Fruit fly (Drosophila melanogaster) whole organism, embryonic: ENCODE data around the gene mRpS26.

ENCODE experiments used
- CG10209 ChIP-seq: fragments of 200-800 bp; sonication (Bioruptor generic); optimal IDR thresholded peaks from 3 replicates; lab custom pipeline; 2017; ENCODE audit warnings: missing biosample characterization, mild to moderate bottlenecking, missing genetic modification characterization, missing genetic modification reagents
- CG10979 ChIP-seq: fragments of 200-800 bp; sonication (Bioruptor generic); optimal IDR thresholded peaks from 2 replicates; lab custom pipeline; 2018; ENCODE audit warnings: missing biosample characterization, mild to moderate bottlenecking, missing genetic modification characterization, moderate library complexity
- CG11456 ChIP-seq: fragments of 200-800 bp; sonication (Bioruptor generic); IDR thresholded peaks from 3 replicates; pipeline ENCODE4 v1.3.6; 2022; ENCODE audit warnings: missing biosample characterization, missing genetic modification characterization
- CG12219 ChIP-seq: fragments of 200-800 bp; sonication (Bioruptor generic); optimal IDR thresholded peaks from 3 replicates; lab custom pipeline; 2018; ENCODE audit warnings: missing biosample characterization, mild to moderate bottlenecking, missing genetic modification characterization
- CG12391 ChIP-seq: fragments of 200-800 bp; sonication (Bioruptor generic); optimal IDR thresholded peaks from 3 replicates; lab custom pipeline; 2018; ENCODE audit warnings: missing biosample characterization, mild to moderate bottlenecking, missing genetic modification characterization, moderate library complexity
- CG12744 ChIP-seq: fragments of 200-800 bp; sonication (Bioruptor generic); optimal IDR thresholded peaks from 2 replicates; lab custom pipeline; 2016; ENCODE audit warnings: missing biosample characterization, missing genetic modification characterization
- CG13424 ChIP-seq: fragments of 200-800 bp; sonication (Bioruptor generic); optimal IDR thresholded peaks from 2 replicates; lab custom pipeline; 2019; ENCODE audit warnings: missing biosample characterization, mild to moderate bottlenecking, missing genetic modification characterization, moderate library complexity
- CG14050 ChIP-seq: fragments of 200-800 bp; sonication (Bioruptor generic); IDR thresholded peaks from 3 replicates; pipeline ENCODE4 v1.3.6; 2022; ENCODE audit warnings: missing biosample characterization, missing genetic modification characterization
- CG17612 ChIP-seq: fragments of 200-800 bp; sonication (Bioruptor generic); IDR thresholded peaks from 2 replicates; pipeline ENCODE4 v1.3.6; 2022; ENCODE audit warnings: missing biosample characterization, missing genetic modification characterization
- CG32767 ChIP-seq: fragments of 200-800 bp; sonication (Bioruptor generic); IDR thresholded peaks from 2 replicates; pipeline ENCODE4 v1.3.6; 2022; ENCODE audit warnings: missing biosample characterization, missing genetic modification characterization
- CG4707 ChIP-seq: fragments of 200-800 bp; sonication (Bioruptor generic); optimal IDR thresholded peaks from 2 replicates; lab custom pipeline; 2018; ENCODE audit warnings: missing biosample characterization, mild to moderate bottlenecking, missing genetic modification characterization, moderate library complexity
- CG4730 ChIP-seq: fragments of 200-800 bp; sonication (Bioruptor generic); IDR thresholded peaks from 2 replicates; pipeline ENCODE4 v1.3.6; 2022; ENCODE audit warnings: missing biosample characterization, missing genetic modification characterization
- CG6175 ChIP-seq: fragments of 200-800 bp; sonication (Bioruptor generic); IDR thresholded peaks from 3 replicates; pipeline ENCODE4 v1.3.6; 2022; ENCODE audit warnings: missing biosample characterization, missing genetic modification characterization
- CG6854 ChIP-seq: fragments of 200-800 bp; sonication (Bioruptor generic); optimal IDR thresholded peaks from 3 replicates; lab custom pipeline; 2017; ENCODE audit warnings: missing biosample characterization, mild to moderate bottlenecking, missing genetic modification characterization
- CG7357 ChIP-seq: fragments of 200-800 bp; sonication (Bioruptor generic); IDR thresholded peaks from 3 replicates; pipeline ENCODE4 v1.3.6; 2022; ENCODE audit warnings: missing biosample characterization, missing genetic modification characterization
- Dad ChIP-seq: fragments of 200-800 bp; sonication (Bioruptor generic); optimal IDR thresholded peaks from 3 replicates; lab custom pipeline; 2016; ENCODE audit warnings: missing biosample characterization, missing genetic modification characterization
- Deaf1 ChIP-seq: fragments of 200-800 bp; optimal IDR thresholded peaks from 3 replicates; lab custom pipeline; 2019; ENCODE audit warnings: missing biosample characterization, mild to moderate bottlenecking, missing genetic modification characterization, moderate library complexity
- Drgx ChIP-seq: fragments of 200-800 bp; sonication (Bioruptor generic); IDR thresholded peaks from 2 replicates; pipeline ENCODE4 v1.3.6; 2022; ENCODE audit warnings: missing biosample characterization, missing genetic modification characterization
- Ets65A ChIP-seq: fragments of 200-800 bp; sonication (Bioruptor generic); peaks from one replicate; lab custom pipeline; 2016; ENCODE audit warnings: missing biosample characterization, missing genetic modification characterization
- Hey ChIP-seq: fragments of 200-800 bp; sonication (Bioruptor generic); optimal IDR thresholded peaks from 3 replicates; lab custom pipeline; 2018; ENCODE audit warnings: missing biosample characterization, mild to moderate bottlenecking, missing genetic modification characterization
- Hsf ChIP-seq: fragments of 200-800 bp; sonication (Bioruptor generic); optimal IDR thresholded peaks from 3 replicates; lab custom pipeline; 2016; ENCODE audit warnings: missing biosample characterization, missing genetic modification characterization
- Meics ChIP-seq: fragments of 200-800 bp; sonication (Bioruptor generic); optimal IDR thresholded peaks from 2 replicates; lab custom pipeline; 2017; ENCODE audit warnings: missing biosample characterization, mild to moderate bottlenecking, missing genetic modification characterization
- Myb ChIP-seq: fragments of 200-800 bp; sonication (Bioruptor generic); optimal IDR thresholded peaks from 2 replicates; lab custom pipeline; 2016; ENCODE audit warnings: missing biosample characterization, missing genetic modification characterization
- Side ChIP-seq: fragments of 200-800 bp; sonication (Bioruptor generic); optimal IDR thresholded peaks from 2 replicates; lab custom pipeline; 2016; ENCODE audit warnings: missing biosample characterization, missing genetic modification characterization
- Xbp1 ChIP-seq: fragments of 200-800 bp; sonication (Bioruptor generic); optimal IDR thresholded peaks from 3 replicates; lab custom pipeline; 2016; ENCODE audit warnings: missing biosample characterization, mild to moderate bottlenecking, missing genetic modification characterization
- abd-A ChIP-seq: fragments of 200-800 bp; sonication (Bioruptor generic); optimal IDR thresholded peaks from 3 replicates; lab custom pipeline; 2019; ENCODE audit warnings: missing biosample characterization, mild to moderate bottlenecking, missing genetic modification characterization, moderate library complexity
- br ChIP-seq: fragments of >200 bp; optimal IDR thresholded peaks from 2 replicates; lab custom pipeline; 2017
- bsh ChIP-seq, 2 experiments: fragments of 200-800 bp; sonication (Bioruptor generic); optimal IDR thresholded peaks; 2 replicates each; lab custom pipeline; 2017 to 2018; ENCODE audit warnings: mild to moderate bottlenecking in 2 of 2, missing biosample characterization in 2 of 2, missing genetic modification characterization in 2 of 2, moderate library complexity in 1 of 2
- dmrt11E ChIP-seq: fragments of 200-800 bp; sonication (Bioruptor generic); optimal IDR thresholded peaks from 3 replicates; lab custom pipeline; 2018; ENCODE audit warnings: missing biosample characterization, mild to moderate bottlenecking, missing genetic modification characterization, moderate library complexity
- dysf ChIP-seq: fragments of 200-800 bp; sonication (Bioruptor generic); IDR thresholded peaks from 3 replicates; pipeline ENCODE4 v1.3.6; 2022; ENCODE audit warnings: missing biosample characterization, missing genetic modification characterization
- fd3F ChIP-seq: fragments of 200-800 bp; sonication (Bioruptor generic); optimal IDR thresholded peaks from 2 replicates; lab custom pipeline; 2018; ENCODE audit warnings: missing biosample characterization, mild to moderate bottlenecking, missing genetic modification characterization, moderate library complexity
- fru ChIP-seq: fragments of >200 bp; optimal IDR thresholded peaks from 2 replicates; lab custom pipeline; 2017
- gcm2 ChIP-seq: fragments of 200-800 bp; sonication (Bioruptor generic); optimal IDR thresholded peaks from 2 replicates; lab custom pipeline; 2016; ENCODE audit warnings: missing biosample characterization, missing genetic modification characterization
- hkb ChIP-seq, 2 experiments: fragments of 200-800 bp in 1 of 2; fragments of >200 bp in 1 of 2; sonication (Bioruptor generic) in 1 of 2; IDR thresholded peaks in 1 of 2; optimal IDR thresholded peaks in 1 of 2; 2 replicates each; pipeline versions ENCODE4 v1.3.6 to Lab custom; 2017 to 2022; ENCODE audit warnings: missing biosample characterization in 1 of 2, missing genetic modification characterization in 1 of 2
- ind ChIP-seq: fragments of 200-800 bp; sonication (Bioruptor generic); optimal IDR thresholded peaks from 3 replicates; lab custom pipeline; 2016; ENCODE audit warnings: missing biosample characterization, missing genetic modification characterization
- lov ChIP-seq, 2 experiments: fragments of 200-800 bp in 1 of 2; fragments of >200 bp in 1 of 2; sonication (Bioruptor generic) in 1 of 2; IDR thresholded peaks in 1 of 2; optimal IDR thresholded peaks in 1 of 2; 2 replicates in 1 of 2; 3 replicates in 1 of 2; pipeline versions ENCODE4 v1.3.6 to Lab custom; 2017 to 2022; ENCODE audit warnings: missing biosample characterization in 1 of 2, missing genetic modification characterization in 1 of 2
- nom ChIP-seq: fragments of 200-800 bp; sonication (Bioruptor generic); optimal IDR thresholded peaks from 2 replicates; lab custom pipeline; 2017; ENCODE audit warnings: missing biosample characterization, missing genetic modification characterization, mild to moderate bottlenecking, moderate library complexity, missing genetic modification reagents
- org-1 ChIP-seq: fragments of 200-800 bp; sonication (Bioruptor generic); optimal IDR thresholded peaks from 2 replicates; lab custom pipeline; 2017; ENCODE audit warnings: missing biosample characterization, missing genetic modification characterization
- pita ChIP-seq: fragments of 200-800 bp; sonication (Bioruptor generic); optimal IDR thresholded peaks from 2 replicates; lab custom pipeline; 2017; ENCODE audit warnings: missing biosample characterization, mild to moderate bottlenecking, missing genetic modification characterization
- salm ChIP-seq: fragments of 200-800 bp; sonication (Bioruptor generic); optimal IDR thresholded peaks from 2 replicates; lab custom pipeline; 2018; ENCODE audit warnings: missing biosample characterization, mild to moderate bottlenecking, missing genetic modification characterization
- sens ChIP-seq: fragments of 200-800 bp; sonication (Bioruptor generic); peaks from one replicate; lab custom pipeline; 2016; ENCODE audit warnings: missing biosample characterization, missing genetic modification characterization
- shn ChIP-seq: fragments of 200-800 bp; sonication (Bioruptor generic); optimal IDR thresholded peaks from 3 replicates; lab custom pipeline; 2016; ENCODE audit warnings: missing biosample characterization, missing genetic modification characterization
- sisA ChIP-seq: fragments of 200-800 bp; sonication (Bioruptor generic); IDR thresholded peaks from 2 replicates; pipeline ENCODE4 v1.3.6; 2022; ENCODE audit warnings: missing biosample characterization, missing genetic modification characterization
- sqz ChIP-seq: fragments of 200-800 bp; sonication (Bioruptor generic); optimal IDR thresholded peaks from 3 replicates; lab custom pipeline; 2018; ENCODE audit warnings: missing biosample characterization, mild to moderate bottlenecking, missing genetic modification characterization
- trh ChIP-seq: fragments of 200-800 bp; sonication (Bioruptor generic); optimal IDR thresholded peaks from 2 replicates; lab custom pipeline; 2016; ENCODE audit warnings: missing biosample characterization, missing genetic modification characterization
- twi ChIP-seq: fragments of 200-800 bp; optimal IDR thresholded peaks from 2 replicates; lab custom pipeline; 2019; ENCODE audit warnings: missing biosample characterization, mild to moderate bottlenecking, missing genetic modification characterization, moderate library complexity
- usp ChIP-seq: fragments of >200 bp; optimal IDR thresholded peaks from 2 replicates; lab custom pipeline; 2017; ENCODE audit warnings: missing biosample characterization, missing genetic modification characterization
- vnd ChIP-seq: fragments of 200-800 bp; sonication (Bioruptor generic); IDR thresholded peaks from 3 replicates; pipeline ENCODE4 v1.3.6; 2022; ENCODE audit warnings: missing biosample characterization, missing genetic modification characterization; ENCODE audit not compliant: partially characterized antibody

Gene mRpS26

DNA sequence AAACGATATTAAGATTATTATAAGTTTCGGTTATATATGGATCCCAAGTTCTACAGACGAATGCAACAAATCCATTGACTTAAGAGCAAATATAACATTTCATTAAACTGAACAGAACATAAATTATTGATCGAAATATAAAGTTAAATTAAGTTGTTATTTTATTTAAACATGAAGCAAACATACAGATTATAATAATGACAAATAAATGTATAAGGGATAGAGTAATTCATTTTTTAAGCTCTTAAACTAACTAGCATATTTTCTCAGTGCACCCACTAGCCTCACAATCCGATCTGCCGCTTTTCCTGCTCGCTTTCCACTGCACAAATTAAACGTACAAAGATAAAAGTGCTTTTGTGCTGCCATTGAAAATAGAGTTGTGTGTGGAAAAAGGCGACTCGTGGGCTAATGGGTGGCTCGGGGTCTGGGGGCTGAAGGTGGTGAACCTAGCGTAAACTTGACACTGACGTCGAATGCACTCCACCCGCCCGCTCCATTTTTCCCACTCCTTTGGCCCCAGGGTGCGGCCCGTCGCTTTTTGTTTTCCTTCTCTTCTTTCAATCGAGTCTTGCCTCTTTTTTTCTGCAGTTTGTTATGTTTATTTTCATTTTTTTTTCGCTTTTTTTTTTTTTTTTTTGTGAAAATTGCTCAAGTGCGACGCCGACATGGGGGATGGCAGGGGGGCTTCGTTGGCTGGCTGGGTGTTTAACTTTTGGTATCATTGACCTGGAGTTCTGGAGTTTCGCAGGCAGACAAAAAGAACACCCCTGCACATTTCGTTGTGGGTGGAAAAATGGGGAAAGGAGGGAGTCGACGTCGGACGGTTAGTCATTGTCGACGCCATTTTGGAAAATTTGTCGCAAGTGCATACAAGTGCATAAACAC lies 26.5 kb upstream of the mRpS26 start:
- TF ChIP-seq CG7357 (GFP tag; lab: Robert Waterston, UW) (no peak), Drgx (GFP tag; lab: Robert Waterston, UW) (peak; percentile 60), nom (GFP tag; lab: Kevin White, UChicago) (peak; percentile 96), twi (tag; lab: Kevin White, UChicago) (no peak), Xbp1 (no peak), sqz (GFP tag; lab: Kevin White, UChicago) (no peak), sens (GFP tag; lab: Kevin White, UChicago) (peak; percentile 26), pita (no peak), CG6175 (no peak), lov (optimal IDR thresholded peaks at IDR 0.05; lab: Kevin White, UChicago) (no peak), lov (GFP tag; IDR thresholded peaks at IDR 0.05; lab: Robert Waterston, UW) (no peak), Side (GFP tag; lab: Kevin White, UChicago) (no peak), Ets65A (GFP tag; lab: Kevin White, UChicago) (peak; percentile 67), hkb (optimal IDR thresholded peaks at IDR 0.05; lab: Kevin White, UChicago) (no peak), hkb (GFP tag; IDR thresholded peaks at IDR 0.05; lab: Robert Waterston, UW) (no peak), bsh (GFP tag; optimal IDR thresholded peaks at IDR 0.05; lab: Kevin White, UChicago) (peak in 1 of 2 experiments; percentile 98), dysf (no peak), CG13424 (tag; lab: Kevin White, UChicago) (no peak), org-1 (no peak), CG6854 (GFP tag; lab: Kevin White, UChicago) (no peak), CG12744 (GFP tag; lab: Kevin White, UChicago) (no peak), dmrt11E (tag; lab: Kevin White, UChicago) (no peak)

DNA sequence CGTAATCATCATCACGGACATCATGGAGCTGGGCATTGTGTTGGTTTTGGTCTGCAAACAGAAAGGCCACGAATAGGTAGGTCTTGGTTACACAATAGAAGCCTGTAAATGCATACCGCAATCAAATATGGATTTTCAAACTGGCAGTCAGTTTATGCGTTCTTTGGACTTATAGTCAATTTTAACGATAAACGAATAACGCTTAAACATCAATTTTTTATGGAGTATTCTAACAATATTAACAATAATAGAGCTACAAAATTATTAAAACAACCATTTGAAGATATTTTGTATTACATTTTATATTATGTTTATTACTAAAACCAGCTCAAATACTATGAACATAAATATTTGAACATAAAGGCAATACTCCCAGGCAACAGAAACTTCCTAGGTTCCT lies 24.9 kb upstream of the mRpS26 start:
- TF ChIP-seq Meics = no peak
- TF ChIP-seq CG12391 (tag; lab: Kevin White, UChicago) = no peak
- TF ChIP-seq dmrt11E (tag; lab: Kevin White, UChicago) = no peak
- TF ChIP-seq fru (lab: Kevin White, UChicago) = no peak

DNA sequence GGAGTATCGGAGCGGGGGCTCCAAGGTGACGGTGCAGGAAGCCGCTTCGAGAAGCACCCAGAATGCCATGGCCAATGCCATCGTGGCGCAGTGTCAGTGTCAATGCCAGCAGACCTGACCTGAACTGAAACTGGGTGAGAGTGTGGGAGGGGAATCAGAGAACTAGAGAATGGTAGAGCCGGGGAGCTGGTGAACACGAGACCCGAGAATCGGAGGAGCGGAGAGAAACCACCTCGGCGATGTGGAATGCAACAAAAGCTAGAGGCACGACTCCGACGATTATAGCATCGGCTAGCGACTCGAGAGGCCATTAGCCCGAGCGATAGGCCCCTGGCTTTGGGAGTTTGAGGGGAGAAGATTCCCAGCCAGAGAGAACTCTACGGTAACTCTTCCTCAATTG lies 24.4 kb upstream of the mRpS26 start:
- no peak for TF ChIP-seq sisA (GFP tag; lab: Robert Waterston, UW)
- no peak for TF ChIP-seq CG4730 (GFP tag; lab: Robert Waterston, UW)
- no peak for TF ChIP-seq CG10209 (GFP tag; lab: Kevin White, UChicago)
- no peak for TF ChIP-seq CG14050 (GFP tag; lab: Robert Waterston, UW)
- TF ChIP-seq Dad (GFP tag; lab: Kevin White, UChicago) = no peak
- no peak for TF ChIP-seq CG10979
- no peak for TF ChIP-seq CG32767 (GFP tag; lab: Robert Waterston, UW)
- no peak for TF ChIP-seq fd3F (GFP tag; lab: Kevin White, UChicago)
- no peak for TF ChIP-seq shn (GFP tag; lab: Kevin White, UChicago)
- no peak for TF ChIP-seq usp (GFP tag; lab: Kevin White, UChicago)
- TF ChIP-seq br (lab: Kevin White, UChicago) = no peak
- TF ChIP-seq Myb (GFP tag; lab: Kevin White, UChicago) = no peak
- no peak for TF ChIP-seq CG12219 (GFP tag; lab: Kevin White, UChicago)
- no peak for TF ChIP-seq salm (tag; lab: Kevin White, UChicago)
- no peak for TF ChIP-seq abd-A (tag; lab: Kevin White, UChicago)
- no peak for TF ChIP-seq Hsf (GFP tag; lab: Kevin White, UChicago)
- no peak for TF ChIP-seq trh
- TF ChIP-seq gcm2 (GFP tag; lab: Kevin White, UChicago) = no peak
- TF ChIP-seq Deaf1 (tag; lab: Kevin White, UChicago) = peak; percentile 40
- TF ChIP-seq ind (GFP tag; lab: Kevin White, UChicago) = no peak
- TF ChIP-seq vnd = no peak
- no peak for TF ChIP-seq CG17612 (GFP tag; lab: Robert Waterston, UW)
- no peak for TF ChIP-seq Hey (tag; lab: Kevin White, UChicago)
- no peak for TF ChIP-seq CG13424 (tag; lab: Kevin White, UChicago)
- TF ChIP-seq CG4707 (GFP tag; lab: Kevin White, UChicago) = no peak
- TF ChIP-seq CG11456 = peak; percentile 42; the same call in 1 of the 3 replicates
- TF ChIP-seq nom (GFP tag; lab: Kevin White, UChicago) = peak; percentile 19
